Worm (Caenorhabditis elegans): ENCODE measurements around the gene irld-57.

irld-57 gene

ce11 chrV:15721888-15722287 is 4.6 kb downstream of the irld-57 start, which contains the start of gene srh-140:
TSS of gene srh-140 (plus strand) at chrV:15722188.
- no peak for TF ChIP-seq tbx-8 (GFP tag; optimal IDR thresholded peaks at IDR 0.05)
- TF ChIP-seq nhr-237 (tag; optimal IDR thresholded peaks at IDR 0.05) = no peak
- TF ChIP-seq snpc-4 (tag; optimal IDR thresholded peaks at IDR 0.05) = no peak

ce11 chrV:15721431-15721830 is 5.1 kb downstream of the irld-57 start:
- TF ChIP-seq hlh-1 (tag; optimal IDR thresholded peaks at IDR 0.05) (no peak), elt-1 (tag; optimal IDR thresholded peaks at IDR 0.05; ENCODE audit: borderline replicate concordance, insufficient read depth) (no peak), lin-32 (GFP tag; optimal IDR thresholded peaks at IDR 0.05) (no peak), zip-8 (tag; optimal IDR thresholded peaks at IDR 0.05) (no peak), sem-2 (GFP tag; optimal IDR thresholded peaks at IDR 0.05) (no peak), cnd-1 (tag; optimal IDR thresholded peaks at IDR 0.05) (no peak), ces-1 (GFP tag; optimal IDR thresholded peaks at IDR 0.05) (no peak), M03D4.4 (tag; optimal IDR thresholded peaks at IDR 0.05) (no peak), tbx-8 (GFP tag; optimal IDR thresholded peaks at IDR 0.05) (no peak), ceh-39 (tag; optimal IDR thresholded peaks at IDR 0.05) (no peak), nhr-237 (tag; optimal IDR thresholded peaks at IDR 0.05) (no peak), drap-1 (GFP tag; optimal IDR thresholded peaks at IDR 0.05) (no peak), snpc-4 (tag; optimal IDR thresholded peaks at IDR 0.05) (no peak), nhr-28 (tag; optimal IDR thresholded peaks at IDR 0.05) (no peak)

DNA sequence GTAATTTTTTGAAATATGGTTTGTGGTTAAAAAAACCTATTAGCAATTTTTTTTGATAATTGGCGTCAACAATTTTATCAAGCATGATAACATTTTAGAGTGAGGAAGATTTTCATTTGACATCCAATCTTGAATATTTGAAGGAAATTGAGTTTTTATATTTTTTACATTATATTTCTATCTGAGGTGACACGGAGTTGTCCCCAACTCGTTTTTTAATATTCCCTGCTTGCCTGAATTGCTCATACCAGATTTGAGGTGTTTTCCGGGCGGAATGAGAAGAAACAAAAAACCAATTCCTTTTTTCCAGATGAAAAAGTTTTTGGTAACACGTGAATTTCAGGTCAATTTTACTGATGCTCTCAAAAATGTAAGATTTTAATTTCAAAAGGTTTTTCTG is 6.9 kb downstream of the irld-57 start, which contains the start of gene Y6E2A.7:
Gene Y6E2A.7, plus strand, starts transcription at position 301 of the 400 bp plus-strand sequence.
- TF ChIP-seq blmp-1 (tag; optimal IDR thresholded peaks at IDR 0.05) = no peak

DNA sequence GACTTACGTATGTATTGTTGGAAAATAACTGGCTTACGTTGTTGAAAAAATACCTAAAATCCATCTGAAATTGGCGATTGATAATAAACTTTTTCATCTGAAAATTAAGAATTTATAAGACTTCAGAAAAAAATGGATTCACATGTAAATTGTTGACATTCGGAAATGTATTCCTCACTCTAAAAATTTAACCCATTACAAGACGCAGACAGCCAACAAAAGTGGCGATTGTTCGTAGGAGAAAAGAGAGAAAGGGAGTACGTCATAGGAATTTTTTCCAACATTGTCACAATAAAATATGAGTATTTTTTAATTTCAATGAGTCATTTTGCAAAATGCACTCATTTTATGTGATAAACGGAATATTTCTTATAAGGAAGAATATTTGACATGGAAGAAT is 7.9 kb downstream of the irld-57 start, which contains the start of gene Y6E2A.5:
Gene Y6E2A.5, minus strand, starts transcription at position 101 of the 400 bp plus-strand sequence.
- no peak for TF ChIP-seq lsy-2 (tag; optimal IDR thresholded peaks at IDR 0.05)
- no peak for TF ChIP-seq nhr-12 (tag; optimal IDR thresholded peaks at IDR 0.05)
- no peak for TF ChIP-seq mls-2 (tag; optimal IDR thresholded peaks at IDR 0.05)
- no peak for TF ChIP-seq zip-8 (tag; optimal IDR thresholded peaks at IDR 0.05)
- no peak for TF ChIP-seq nhr-76 (tag; optimal IDR thresholded peaks at IDR 0.05)
- TF ChIP-seq bed-3 (GFP tag; optimal IDR thresholded peaks at IDR 0.05) = no peak
- TF ChIP-seq unc-62 (GFP tag; optimal IDR thresholded peaks at IDR 0.05) = no peak
- no peak for TF ChIP-seq ztf-11 (tag; optimal IDR thresholded peaks at IDR 0.05)
- no peak for TF ChIP-seq ceh-83 (GFP tag; optimal IDR thresholded peaks at IDR 0.05)
- no peak for TF ChIP-seq unc-39 (tag; optimal IDR thresholded peaks at IDR 0.05)
- TF ChIP-seq drap-1 (GFP tag; optimal IDR thresholded peaks at IDR 0.05) = no peak
- no peak for TF ChIP-seq M03D4.4 (tag; optimal IDR thresholded peaks at IDR 0.05)
- TF ChIP-seq unc-120 (tag; optimal IDR thresholded peaks at IDR 0.05; ENCODE audit: poor library complexity, severe bottlenecking) = no peak
- no peak for TF ChIP-seq ham-2 (GFP tag; optimal IDR thresholded peaks at IDR 0.05)
- no peak for TF ChIP-seq nhr-237 (tag; optimal IDR thresholded peaks at IDR 0.05)
- TF ChIP-seq sptf-1 (tag; optimal IDR thresholded peaks at IDR 0.05) = no peak
- TF ChIP-seq sem-2 (GFP tag; optimal IDR thresholded peaks at IDR 0.05) = no peak
- TF ChIP-seq hlh-1 (tag; optimal IDR thresholded peaks at IDR 0.05) = no peak
- no peak for TF ChIP-seq snpc-4 (tag; optimal IDR thresholded peaks at IDR 0.05)
- TF ChIP-seq elt-3 (tag; optimal IDR thresholded peaks at IDR 0.05) = no peak

DNA sequence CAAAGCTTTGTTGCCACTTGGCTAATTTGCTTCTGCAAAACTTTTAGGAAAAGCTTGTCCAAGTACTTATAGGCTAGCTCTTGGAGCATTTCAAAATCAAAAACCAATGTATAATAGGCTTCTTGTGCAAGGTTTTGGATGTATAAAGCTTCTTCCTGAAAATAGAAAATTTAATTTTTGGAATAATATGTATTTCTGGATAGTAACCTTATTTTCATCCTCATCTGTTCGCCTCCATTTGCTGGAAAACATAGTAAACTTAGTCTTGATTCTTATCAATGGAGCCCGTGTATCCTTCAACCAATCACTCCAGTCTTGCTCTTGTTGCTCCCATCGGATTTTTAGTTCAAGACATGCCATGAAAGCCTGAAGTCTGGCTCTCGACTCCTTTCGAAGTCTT is 9.8 kb downstream of the irld-57 start, which contains the start of gene Y6E2A.4:
Gene Y6E2A.4, minus strand, starts transcription at position 101 of the 400 bp plus-strand sequence.
- TF ChIP-seq lin-13 (tag; optimal IDR thresholded peaks at IDR 0.05) (no peak), mls-2 (tag; optimal IDR thresholded peaks at IDR 0.05) (no peak), sem-2 (GFP tag; optimal IDR thresholded peaks at IDR 0.05) (no peak), ceh-39 (tag; optimal IDR thresholded peaks at IDR 0.05) (no peak), mab-5 (tag; optimal IDR thresholded peaks at IDR 0.05) (no peak), flh-1 (GFP tag; optimal IDR thresholded peaks at IDR 0.05) (no peak), ces-1 (GFP tag; optimal IDR thresholded peaks at IDR 0.05) (no peak), ztf-11 (tag; optimal IDR thresholded peaks at IDR 0.05) (no peak), elt-1 (tag; optimal IDR thresholded peaks at IDR 0.05; ENCODE audit: borderline replicate concordance, insufficient read depth) (no peak), ceh-43 (GFP tag; optimal IDR thresholded peaks at IDR 0.05) (no peak), pha-4 (tag; optimal IDR thresholded peaks at IDR 0.05) (no peak), zip-8 (tag; optimal IDR thresholded peaks at IDR 0.05) (no peak), nhr-2 (tag; optimal IDR thresholded peaks at IDR 0.05) (no peak), mep-1 (tag; optimal IDR thresholded peaks at IDR 0.05) (no peak), tbx-8 (GFP tag; optimal IDR thresholded peaks at IDR 0.05) (no peak), lsy-2 (tag; optimal IDR thresholded peaks at IDR 0.05) (no peak), lin-32 (GFP tag; optimal IDR thresholded peaks at IDR 0.05) (no peak)
